Fruit fly (Drosophila melanogaster) whole organism, embryonic: ENCODE measurements around the gene CG9338.
A peak's percentile ranks its signal among the peaks of the same experiment; 100 is the strongest.

Experiments used
- Antp ChIP-seq: fragments of 200-800 bp; sonication (Bioruptor generic); optimal IDR thresholded peaks from 3 replicates; lab custom pipeline; 2016; ENCODE audit warnings: missing biosample characterization, missing genetic modification characterization
- B-H1 ChIP-seq: fragments of 200-800 bp; sonication (Bioruptor generic); IDR thresholded peaks from 3 replicates; pipeline ENCODE4 v1.3.6; 2022; ENCODE audit warnings: missing biosample characterization, missing genetic modification characterization
- BtbVII ChIP-seq: fragments of 200-800 bp; sonication (Bioruptor generic); optimal IDR thresholded peaks from 3 replicates; lab custom pipeline; 2017; ENCODE audit warnings: missing biosample characterization, mild to moderate bottlenecking, missing genetic modification characterization
- CG10543 ChIP-seq: fragments of 200-800 bp; sonication (Bioruptor generic); optimal IDR thresholded peaks from 3 replicates; lab custom pipeline; 2017; ENCODE audit warnings: missing biosample characterization, mild to moderate bottlenecking, missing genetic modification characterization, moderate library complexity
- CG10979 ChIP-seq: fragments of 200-800 bp; sonication (Bioruptor generic); optimal IDR thresholded peaks from 2 replicates; lab custom pipeline; 2018; ENCODE audit warnings: missing biosample characterization, mild to moderate bottlenecking, missing genetic modification characterization, moderate library complexity
- CG11696 ChIP-seq: fragments of 200-800 bp; sonication (Bioruptor generic); IDR thresholded peaks from 2 replicates; pipeline ENCODE4 v1.3.6; 2022; ENCODE audit warnings: missing biosample characterization, missing genetic modification characterization
- CG12071 ChIP-seq: fragments of 200-800 bp; sonication (Bioruptor generic); optimal IDR thresholded peaks from 3 replicates; lab custom pipeline; 2018; ENCODE audit warnings: missing biosample characterization, mild to moderate bottlenecking, missing genetic modification characterization
- CG12155 ChIP-seq: fragments of 200-800 bp; sonication (Bioruptor generic); optimal IDR thresholded peaks from 3 replicates; lab custom pipeline; 2016; ENCODE audit warnings: missing biosample characterization, missing genetic modification characterization
- CG12659 ChIP-seq: fragments of 200-800 bp; sonication (Bioruptor generic); optimal IDR thresholded peaks from 3 replicates; lab custom pipeline; 2017; ENCODE audit warnings: mild to moderate bottlenecking, missing biosample characterization, missing genetic modification reagents, missing genetic modification characterization
- CG12942 ChIP-seq: fragments of 200-800 bp; sonication (Bioruptor generic); optimal IDR thresholded peaks from 3 replicates; lab custom pipeline; 2016; ENCODE audit warnings: missing biosample characterization, missing genetic modification characterization
- CG14710 ChIP-seq: fragments of 200-800 bp; sonication (Bioruptor generic); optimal IDR thresholded peaks from 3 replicates; lab custom pipeline; 2019; ENCODE audit warnings: missing biosample characterization, mild to moderate bottlenecking, missing genetic modification characterization, moderate library complexity
- CG1602 ChIP-seq: fragments of 200-800 bp; sonication (Bioruptor generic); optimal IDR thresholded peaks from 3 replicates; lab custom pipeline; 2016; ENCODE audit warnings: missing biosample characterization, missing genetic modification characterization
- CG17186 ChIP-seq: fragments of 200-800 bp; sonication (Bioruptor generic); optimal IDR thresholded peaks from 3 replicates; lab custom pipeline; 2017; ENCODE audit warnings: missing biosample characterization, missing genetic modification reagents, missing genetic modification characterization
- CG17328 ChIP-seq: fragments of 200-800 bp; sonication (Bioruptor generic); IDR thresholded peaks from 2 replicates; pipeline ENCODE4 v1.3.6; 2022; ENCODE audit warnings: missing biosample characterization, missing genetic modification characterization
- CG1792 ChIP-seq: fragments of 200-800 bp; sonication (Bioruptor generic); optimal IDR thresholded peaks from 2 replicates; lab custom pipeline; 2016; ENCODE audit warnings: missing biosample characterization, missing genetic modification characterization
- CG31365 ChIP-seq: fragments of 200-800 bp; sonication (Bioruptor generic); optimal IDR thresholded peaks from 2 replicates; lab custom pipeline; 2018; ENCODE audit warnings: missing biosample characterization, mild to moderate bottlenecking, missing genetic modification characterization
- CG42726 ChIP-seq: fragments of 200-800 bp; sonication (Bioruptor generic); IDR thresholded peaks from 2 replicates; pipeline ENCODE4 v1.3.6; 2022; ENCODE audit warnings: missing biosample characterization, missing genetic modification characterization; ENCODE audit not compliant: partially characterized antibody
- CG5180 ChIP-seq: fragments of 200-800 bp; sonication (Bioruptor generic); optimal IDR thresholded peaks from 3 replicates; lab custom pipeline; 2017; ENCODE audit warnings: missing biosample characterization, missing genetic modification characterization, mild to moderate bottlenecking, moderate library complexity, missing genetic modification reagents
- CG6683 ChIP-seq: fragments of 200-800 bp; sonication (Bioruptor generic); optimal IDR thresholded peaks from 2 replicates; lab custom pipeline; 2017; ENCODE audit warnings: missing biosample characterization, mild to moderate bottlenecking, missing genetic modification characterization, missing genetic modification reagents
- CG7786 ChIP-seq: fragments of 200-800 bp; sonication (Bioruptor generic); optimal IDR thresholded peaks from 2 replicates; lab custom pipeline; 2016; ENCODE audit warnings: missing biosample characterization, missing genetic modification characterization
- CG9215 ChIP-seq: fragments of 200-800 bp; sonication (Bioruptor generic); IDR thresholded peaks from 2 replicates; pipeline ENCODE4 v1.3.6; 2022; ENCODE audit warnings: missing biosample characterization, missing genetic modification characterization
- Deaf1 ChIP-seq: fragments of 200-800 bp; optimal IDR thresholded peaks from 3 replicates; lab custom pipeline; 2019; ENCODE audit warnings: missing biosample characterization, mild to moderate bottlenecking, missing genetic modification characterization, moderate library complexity
- Dfd ChIP-seq, 2 experiments: fragments of >200 bp; optimal IDR thresholded peaks; 2 replicates each; lab custom pipeline; 2017; ENCODE audit warnings: missing biosample characterization in 2 of 2, missing genetic modification characterization in 2 of 2
- Dip2 ChIP-seq: fragments of 200-800 bp; sonication (Bioruptor generic); IDR thresholded peaks from 2 replicates; pipeline ENCODE4 v1.3.6; 2022; ENCODE audit warnings: missing biosample characterization, missing genetic modification characterization
- E2f1 ChIP-seq: fragments of 200-800 bp; sonication (Bioruptor generic); IDR thresholded peaks from 2 replicates; pipeline ENCODE4 v1.3.6; 2022; ENCODE audit warnings: missing biosample characterization, missing genetic modification characterization
- Fer2 ChIP-seq: fragments of 200-800 bp; sonication (Bioruptor generic); optimal IDR thresholded peaks from 2 replicates; lab custom pipeline; 2018; ENCODE audit warnings: missing biosample characterization, mild to moderate bottlenecking, missing genetic modification characterization, moderate library complexity
- Gug ChIP-seq: fragments of 200-800 bp; sonication (Bioruptor generic); IDR thresholded peaks from 4 replicates; pipeline ENCODE4 v1.3.6; 2022; ENCODE audit warnings: missing biosample characterization, missing genetic modification characterization
- Hey ChIP-seq: fragments of 200-800 bp; sonication (Bioruptor generic); optimal IDR thresholded peaks from 3 replicates; lab custom pipeline; 2018; ENCODE audit warnings: missing biosample characterization, mild to moderate bottlenecking, missing genetic modification characterization
- Hr78 ChIP-seq, 2 experiments: fragments of 200-800 bp in 1 of 2; fragments of >200 bp in 1 of 2; sonication (Bioruptor generic) in 1 of 2; optimal IDR thresholded peaks; 2 replicates each; lab custom pipeline; 2017 to 2019; ENCODE audit warnings: missing biosample characterization in 2 of 2, missing genetic modification characterization in 2 of 2, mild to moderate bottlenecking in 1 of 2, moderate library complexity in 1 of 2
- Lhr ChIP-seq: fragments of 200-800 bp; sonication (Bioruptor generic); optimal IDR thresholded peaks from 3 replicates; lab custom pipeline; 2017; ENCODE audit warnings: mild to moderate bottlenecking, missing biosample characterization, missing genetic modification reagents, missing genetic modification characterization
- Lim3 ChIP-seq: fragments of 200-800 bp; sonication (Bioruptor generic); IDR thresholded peaks from 2 replicates; pipeline ENCODE4 v1.3.6; 2022; ENCODE audit warnings: missing biosample characterization, missing genetic modification characterization
- Lpt ChIP-seq: fragments of >200 bp; optimal IDR thresholded peaks from 2 replicates; lab custom pipeline; 2018; ENCODE audit warnings: missing biosample characterization, missing genetic modification characterization
- Mrtf ChIP-seq: fragments of 200-800 bp; sonication (Bioruptor generic); IDR thresholded peaks from 3 replicates; pipeline ENCODE4 v1.3.6; 2022; ENCODE audit warnings: missing biosample characterization, missing genetic modification characterization
- Myb ChIP-seq: fragments of 200-800 bp; sonication (Bioruptor generic); optimal IDR thresholded peaks from 2 replicates; lab custom pipeline; 2016; ENCODE audit warnings: missing biosample characterization, missing genetic modification characterization
- Nf-YC ChIP-seq: fragments of 200-800 bp; optimal IDR thresholded peaks from 3 replicates; lab custom pipeline; 2019; ENCODE audit warnings: missing biosample characterization, mild to moderate bottlenecking, missing genetic modification characterization, moderate library complexity
- Rx ChIP-seq: fragments of 200-800 bp; sonication (Bioruptor generic); IDR thresholded peaks from 2 replicates; pipeline ENCODE4 v1.3.6; 2022; ENCODE audit warnings: missing biosample characterization, missing genetic modification characterization
- Spps ChIP-seq: fragments of 200-800 bp; sonication (Bioruptor generic); optimal IDR thresholded peaks from 2 replicates; lab custom pipeline; 2018; ENCODE audit warnings: missing biosample characterization, mild to moderate bottlenecking, missing genetic modification characterization
- Vsx1 ChIP-seq: fragments of 200-800 bp; sonication (Bioruptor generic); optimal IDR thresholded peaks from 2 replicates; lab custom pipeline; 2017; ENCODE audit warnings: missing biosample characterization, mild to moderate bottlenecking, missing genetic modification characterization, missing genetic modification reagents
- ac ChIP-seq: fragments of 200-800 bp; sonication (Bioruptor generic); optimal IDR thresholded peaks from 3 replicates; lab custom pipeline; 2017; ENCODE audit warnings: missing biosample characterization, mild to moderate bottlenecking, missing genetic modification characterization
- bcd ChIP-seq: fragments of 200-800 bp; sonication (Bioruptor generic); optimal IDR thresholded peaks from 2 replicates; lab custom pipeline; 2017; ENCODE audit warnings: missing biosample characterization, mild to moderate bottlenecking, missing genetic modification characterization
- bowl ChIP-seq: fragments of 200-800 bp; sonication (Bioruptor generic); IDR thresholded peaks from 2 replicates; pipeline ENCODE4 v1.3.6; 2022; ENCODE audit warnings: missing biosample characterization, missing genetic modification characterization
- cwo ChIP-seq: fragments of 200-800 bp; sonication (Bioruptor generic); optimal IDR thresholded peaks from 3 replicates; lab custom pipeline; 2017; ENCODE audit warnings: missing biosample characterization, missing genetic modification characterization, mild to moderate bottlenecking, moderate library complexity, missing genetic modification reagents
- fru ChIP-seq: fragments of >200 bp; optimal IDR thresholded peaks from 2 replicates; lab custom pipeline; 2017
- gcm2 ChIP-seq: fragments of 200-800 bp; sonication (Bioruptor generic); optimal IDR thresholded peaks from 2 replicates; lab custom pipeline; 2016; ENCODE audit warnings: missing biosample characterization, missing genetic modification characterization
- gt ChIP-seq: fragments of 200-800 bp; sonication (Bioruptor generic); IDR thresholded peaks from 2 replicates; pipeline ENCODE4 v1.3.6; 2022; ENCODE audit warnings: missing biosample characterization, missing genetic modification characterization
- odd ChIP-seq: fragments of 200-800 bp; sonication (Bioruptor generic); optimal IDR thresholded peaks from 2 replicates; lab custom pipeline; 2017; ENCODE audit warnings: missing biosample characterization, mild to moderate bottlenecking, missing genetic modification characterization
- onecut ChIP-seq: fragments of 200-800 bp; sonication (Bioruptor generic); IDR thresholded peaks from 2 replicates; pipeline ENCODE4 v1.3.6; 2022; ENCODE audit warnings: missing biosample characterization, missing genetic modification characterization
- slou ChIP-seq: fragments of 200-800 bp; sonication (Bioruptor generic); optimal IDR thresholded peaks from 3 replicates; lab custom pipeline; 2016; ENCODE audit warnings: missing biosample characterization, missing genetic modification characterization
- tgo ChIP-seq: fragments of 200-800 bp; sonication (Bioruptor generic); IDR thresholded peaks from 3 replicates; pipeline ENCODE4 v1.3.6; 2022; ENCODE audit warnings: missing biosample characterization, missing genetic modification characterization
- tll ChIP-seq, 2 experiments: fragments of 200-800 bp in 1 of 2; fragments of >200 bp in 1 of 2; sonication (Bioruptor generic) in 1 of 2; optimal IDR thresholded peaks; 2 replicates each; lab custom pipeline; 2017 to 2019; ENCODE audit warnings: missing biosample characterization in 2 of 2, missing genetic modification characterization in 2 of 2, mild to moderate bottlenecking in 1 of 2, moderate library complexity in 1 of 2
- usp ChIP-seq: fragments of >200 bp; optimal IDR thresholded peaks from 2 replicates; lab custom pipeline; 2017; ENCODE audit warnings: missing biosample characterization, missing genetic modification characterization
- wdn ChIP-seq: fragments of 200-800 bp; sonication (Bioruptor generic); IDR thresholded peaks from 2 replicates; pipeline ENCODE4 v1.3.6; 2022; ENCODE audit warnings: missing biosample characterization, missing genetic modification characterization

The CG9338 gene

dm6 chr2L:20911374-20911773 is 46.4 kb downstream of the CG9338 start (continued):
- TF ChIP-seq CG17186 (GFP tag; lab: Kevin White, UChicago) (no peak), BtbVII (GFP tag; lab: Kevin White, UChicago) (no peak), Hr78 (GFP tag; optimal IDR thresholded peaks at IDR 0.05; lab: Kevin White, UChicago) (no peak), Deaf1 (tag; lab: Kevin White, UChicago) (no peak), CG31365 (tag; lab: Kevin White, UChicago) (peak; percentile 49), onecut (GFP tag; lab: Robert Waterston, UW) (no peak), CG7786 (GFP tag; lab: Kevin White, UChicago) (no peak), cwo (GFP tag; lab: Kevin White, UChicago) (peak; percentile 92), CG42726 (GFP tag; lab: Robert Waterston, UW) (no peak), Rx (no peak), Vsx1 (GFP tag; lab: Kevin White, UChicago) (peak; percentile 53), Dip2 (GFP tag; lab: Robert Waterston, UW) (no peak), CG12155 (GFP tag; lab: Kevin White, UChicago) (no peak), gcm2 (GFP tag; lab: Kevin White, UChicago) (no peak), usp (GFP tag; lab: Kevin White, UChicago) (no peak), Gug (no peak), bowl (no peak), CG14710 (no peak), Nf-YC (tag; lab: Kevin White, UChicago) (no peak), CG10979 (tag; lab: Kevin White, UChicago) (no peak), CG9215 (GFP tag; lab: Robert Waterston, UW) (no peak), tgo (GFP tag; lab: Robert Waterston, UW) (no peak), CG12659 (GFP tag; lab: Kevin White, UChicago) (peak; percentile 43), CG1792 (no peak), Lhr (GFP tag; lab: Kevin White, UChicago) (no peak), Dfd (GFP tag; optimal IDR thresholded peaks at IDR 0.05; lab: Kevin White, UChicago) (no peak), Lim3 (GFP tag; lab: Robert Waterston, UW) (no peak), CG12942 (GFP tag; lab: Kevin White, UChicago) (peak; percentile 19), ac (GFP tag; lab: Kevin White, UChicago) (no peak), CG5180 (peak; percentile 64), tll (GFP tag; optimal IDR thresholded peaks at IDR 0.05; lab: Kevin White, UChicago) (no peak), Antp (no peak), CG11696 (GFP tag; lab: Robert Waterston, UW) (no peak), wdn (no peak), odd (GFP tag; lab: Kevin White, UChicago) (peak; percentile 9), fru (lab: Kevin White, UChicago) (no peak), Lpt (GFP tag; lab: Kevin White, UChicago) (no peak), gt (GFP tag; lab: Robert Waterston, UW) (no peak), Hey (tag; lab: Kevin White, UChicago) (no peak), slou (GFP tag; lab: Kevin White, UChicago) (no peak), Mrtf (GFP tag; lab: Robert Waterston, UW) (no peak), bcd (no peak), CG17328 (GFP tag; lab: Robert Waterston, UW) (no peak), CG10543 (GFP tag; lab: Kevin White, UChicago) (peak; percentile 54), Fer2 (tag; lab: Kevin White, UChicago) (no peak), B-H1 (GFP tag; lab: Robert Waterston, UW) (no peak; the same call in 2 of the 3 replicates), Myb (GFP tag; lab: Kevin White, UChicago) (peak; percentile 12), Spps (no peak), CG1602 (GFP tag; lab: Kevin White, UChicago) (no peak), E2f1 (no peak), CG12071 (peak; percentile 73), CG6683 (GFP tag; lab: Kevin White, UChicago) (peak; percentile 37)
